Fruit fly (Drosophila melanogaster) whole organism, embryonic: ENCODE data around the gene CG4297.

Experiments
- Abd-B ChIP-seq: fragments of 200-800 bp; sonication (Bioruptor generic); optimal IDR thresholded peaks from 2 replicates; lab custom pipeline; 2018; ENCODE audit warnings: missing biosample characterization, mild to moderate bottlenecking, missing genetic modification characterization, moderate library complexity
- BEAF-32 ChIP-seq: fragments of 200-800 bp; sonication (Bioruptor generic); optimal IDR thresholded peaks from 3 replicates; lab custom pipeline; 2017; ENCODE audit warnings: missing biosample characterization, missing genetic modification characterization, mild to moderate bottlenecking, moderate library complexity, missing genetic modification reagents
- Blimp-1 ChIP-seq: fragments of 200-800 bp; sonication (Bioruptor generic); optimal IDR thresholded peaks from 3 replicates; lab custom pipeline; 2018; ENCODE audit warnings: missing biosample characterization, missing genetic modification characterization, mild to moderate bottlenecking, moderate library complexity, missing genetic modification reagents
- Bteb2 ChIP-seq: fragments of 200-800 bp; sonication (Bioruptor generic); optimal IDR thresholded peaks from 2 replicates; lab custom pipeline; 2016; ENCODE audit warnings: missing biosample characterization, missing genetic modification characterization
- CG10565 ChIP-seq: fragments of 200-800 bp; sonication (Bioruptor generic); optimal IDR thresholded peaks from 3 replicates; lab custom pipeline; 2016; ENCODE audit warnings: missing biosample characterization, mild to moderate bottlenecking, missing genetic modification characterization
- CG10979 ChIP-seq: fragments of 200-800 bp; sonication (Bioruptor generic); optimal IDR thresholded peaks from 2 replicates; lab custom pipeline; 2018; ENCODE audit warnings: missing biosample characterization, mild to moderate bottlenecking, missing genetic modification characterization, moderate library complexity
- CG12659 ChIP-seq: fragments of 200-800 bp; sonication (Bioruptor generic); optimal IDR thresholded peaks from 3 replicates; lab custom pipeline; 2017; ENCODE audit warnings: mild to moderate bottlenecking, missing biosample characterization, missing genetic modification reagents, missing genetic modification characterization
- CG12744 ChIP-seq: fragments of 200-800 bp; sonication (Bioruptor generic); optimal IDR thresholded peaks from 2 replicates; lab custom pipeline; 2016; ENCODE audit warnings: missing biosample characterization, missing genetic modification characterization
- CG14710 ChIP-seq: fragments of 200-800 bp; sonication (Bioruptor generic); optimal IDR thresholded peaks from 3 replicates; lab custom pipeline; 2019; ENCODE audit warnings: missing biosample characterization, mild to moderate bottlenecking, missing genetic modification characterization, moderate library complexity
- CG15073 ChIP-seq: fragments of 200-800 bp; sonication (Bioruptor generic); optimal IDR thresholded peaks from 2 replicates; lab custom pipeline; 2016; ENCODE audit warnings: missing biosample characterization, missing genetic modification characterization
- CG15601 ChIP-seq: fragments of 200-800 bp; sonication (Bioruptor generic); optimal IDR thresholded peaks from 3 replicates; lab custom pipeline; 2019; ENCODE audit warnings: missing biosample characterization, mild to moderate bottlenecking, missing genetic modification characterization, moderate library complexity
- CG17359 ChIP-seq: fragments of 200-800 bp; sonication (Bioruptor generic); optimal IDR thresholded peaks from 3 replicates; lab custom pipeline; 2018; ENCODE audit warnings: missing biosample characterization, mild to moderate bottlenecking, missing genetic modification characterization, moderate library complexity
- CG17361 ChIP-seq: fragments of 200-800 bp; sonication (Bioruptor generic); IDR thresholded peaks from 3 replicates; pipeline ENCODE4 v1.3.6; 2022; ENCODE audit warnings: missing biosample characterization, missing genetic modification characterization
- CG3281 ChIP-seq: fragments of 200-800 bp; sonication (Bioruptor generic); optimal IDR thresholded peaks from 3 replicates; lab custom pipeline; 2017; ENCODE audit warnings: missing biosample characterization, mild to moderate bottlenecking, missing genetic modification characterization
- CG42726 ChIP-seq: fragments of 200-800 bp; sonication (Bioruptor generic); IDR thresholded peaks from 2 replicates; pipeline ENCODE4 v1.3.6; 2022; ENCODE audit warnings: missing biosample characterization, missing genetic modification characterization; ENCODE audit not compliant: partially characterized antibody
- CG4424 ChIP-seq: fragments of 200-800 bp; sonication (Bioruptor generic); optimal IDR thresholded peaks from 3 replicates; lab custom pipeline; 2016; ENCODE audit warnings: missing biosample characterization, missing genetic modification characterization
- CG4617 ChIP-seq: fragments of 200-800 bp; sonication (Bioruptor generic); optimal IDR thresholded peaks from 3 replicates; lab custom pipeline; 2016; ENCODE audit warnings: missing biosample characterization, missing genetic modification characterization, borderline replicate concordance
- CG5245 ChIP-seq: fragments of 200-800 bp; sonication (Bioruptor generic); optimal IDR thresholded peaks from 3 replicates; lab custom pipeline; 2016; ENCODE audit warnings: missing biosample characterization, missing genetic modification characterization
- CG6175 ChIP-seq: fragments of 200-800 bp; sonication (Bioruptor generic); IDR thresholded peaks from 3 replicates; pipeline ENCODE4 v1.3.6; 2022; ENCODE audit warnings: missing biosample characterization, missing genetic modification characterization
- CG6683 ChIP-seq: fragments of 200-800 bp; sonication (Bioruptor generic); optimal IDR thresholded peaks from 2 replicates; lab custom pipeline; 2017; ENCODE audit warnings: missing biosample characterization, mild to moderate bottlenecking, missing genetic modification characterization, missing genetic modification reagents
- CG6765 ChIP-seq: fragments of 200-800 bp; sonication (Bioruptor generic); optimal IDR thresholded peaks from 3 replicates; lab custom pipeline; 2017; ENCODE audit warnings: missing biosample characterization, mild to moderate bottlenecking, missing genetic modification characterization
- CG6854 ChIP-seq: fragments of 200-800 bp; sonication (Bioruptor generic); optimal IDR thresholded peaks from 3 replicates; lab custom pipeline; 2017; ENCODE audit warnings: missing biosample characterization, mild to moderate bottlenecking, missing genetic modification characterization
- CG7786 ChIP-seq: fragments of 200-800 bp; sonication (Bioruptor generic); optimal IDR thresholded peaks from 2 replicates; lab custom pipeline; 2016; ENCODE audit warnings: missing biosample characterization, missing genetic modification characterization
- CG7928 ChIP-seq: fragments of 200-800 bp; sonication (Bioruptor generic); optimal IDR thresholded peaks from 2 replicates; lab custom pipeline; 2017; ENCODE audit warnings: missing biosample characterization, mild to moderate bottlenecking, missing genetic modification characterization
- CG8089 ChIP-seq: fragments of 200-800 bp; sonication (Bioruptor generic); optimal IDR thresholded peaks from 3 replicates; lab custom pipeline; 2016; ENCODE audit warnings: missing biosample characterization, missing genetic modification characterization
- ERR ChIP-seq: fragments of 200-800 bp; sonication (Bioruptor generic); optimal IDR thresholded peaks from 2 replicates; lab custom pipeline; 2016; ENCODE audit warnings: missing biosample characterization, missing genetic modification characterization
- Elba2 ChIP-seq: fragments of 200-800 bp; sonication (Bioruptor generic); optimal IDR thresholded peaks from 3 replicates; lab custom pipeline; 2016; ENCODE audit warnings: missing biosample characterization, missing genetic modification characterization
- Fer1 ChIP-seq: fragments of 200-800 bp; sonication (Bioruptor generic); optimal IDR thresholded peaks from 2 replicates; lab custom pipeline; 2017; ENCODE audit warnings: missing biosample characterization, mild to moderate bottlenecking, missing genetic modification characterization
- Hmr ChIP-seq: fragments of 200-800 bp; sonication (Bioruptor generic); optimal IDR thresholded peaks from 3 replicates; lab custom pipeline; 2017; ENCODE audit warnings: mild to moderate bottlenecking, missing biosample characterization, missing genetic modification reagents, missing genetic modification characterization
- Kr ChIP-seq: fragments of 200-800 bp; sonication (Bioruptor generic); optimal IDR thresholded peaks from 2 replicates; lab custom pipeline; 2017; ENCODE audit warnings: missing biosample characterization, mild to moderate bottlenecking, missing genetic modification characterization
- Spps ChIP-seq: fragments of 200-800 bp; sonication (Bioruptor generic); optimal IDR thresholded peaks from 2 replicates; lab custom pipeline; 2018; ENCODE audit warnings: missing biosample characterization, mild to moderate bottlenecking, missing genetic modification characterization
- TFAM ChIP-seq: fragments of 200-800 bp; sonication (Bioruptor generic); optimal IDR thresholded peaks from 2 replicates; lab custom pipeline; 2017; ENCODE audit warnings: missing biosample characterization, missing genetic modification characterization, inconsistent platforms
- Vsx1 ChIP-seq: fragments of 200-800 bp; sonication (Bioruptor generic); optimal IDR thresholded peaks from 2 replicates; lab custom pipeline; 2017; ENCODE audit warnings: missing biosample characterization, mild to moderate bottlenecking, missing genetic modification characterization, missing genetic modification reagents
- ash1 ChIP-seq: fragments of 200-800 bp; sonication (Bioruptor generic); optimal IDR thresholded peaks from 2 replicates; lab custom pipeline; 2018; ENCODE audit warnings: missing biosample characterization, mild to moderate bottlenecking, missing genetic modification characterization
- bab2 ChIP-seq: fragments of 200-800 bp; sonication (Bioruptor generic); optimal IDR thresholded peaks from 2 replicates; lab custom pipeline; 2016; ENCODE audit warnings: missing biosample characterization, missing genetic modification characterization
- dm ChIP-seq: fragments of 200-800 bp; sonication (Bioruptor generic); optimal IDR thresholded peaks from 3 replicates; lab custom pipeline; 2016; ENCODE audit warnings: missing biosample characterization, missing genetic modification characterization
- gce ChIP-seq: fragments of 200-800 bp; sonication (Bioruptor generic); IDR thresholded peaks from 3 replicates; pipeline ENCODE4 v1.3.6; 2022; ENCODE audit warnings: missing biosample characterization, missing genetic modification characterization
- gem ChIP-seq: fragments of 200-800 bp; sonication (Bioruptor generic); optimal IDR thresholded peaks from 2 replicates; lab custom pipeline; 2019; ENCODE audit warnings: missing biosample characterization, mild to moderate bottlenecking, missing genetic modification characterization, moderate library complexity
- jumu ChIP-seq: fragments of 200-800 bp; sonication (Bioruptor generic); optimal IDR thresholded peaks from 3 replicates; lab custom pipeline; 2016; ENCODE audit warnings: missing biosample characterization, missing genetic modification characterization
- kah ChIP-seq: fragments of 200-800 bp; sonication (Bioruptor generic); optimal IDR thresholded peaks from 2 replicates; lab custom pipeline; 2018; ENCODE audit warnings: missing biosample characterization, mild to moderate bottlenecking, missing genetic modification characterization
- lab ChIP-seq: fragments of 200-800 bp; sonication (Bioruptor generic); optimal IDR thresholded peaks from 3 replicates; lab custom pipeline; 2017; ENCODE audit warnings: missing biosample characterization, missing genetic modification characterization, mild to moderate bottlenecking, moderate library complexity, missing genetic modification reagents
- ranshi ChIP-seq: fragments of 200-800 bp; sonication (Bioruptor generic); IDR thresholded peaks from 2 replicates; pipeline ENCODE4 v1.3.6; 2022; ENCODE audit warnings: missing biosample characterization, missing genetic modification characterization
- sna ChIP-seq: fragments of 200-800 bp; sonication (Bioruptor generic); IDR thresholded peaks from 2 replicates; pipeline ENCODE4 v1.3.6; 2022; ENCODE audit warnings: missing biosample characterization, missing genetic modification characterization; ENCODE audit not compliant: partially characterized antibody
- sqz ChIP-seq: fragments of 200-800 bp; sonication (Bioruptor generic); optimal IDR thresholded peaks from 3 replicates; lab custom pipeline; 2018; ENCODE audit warnings: missing biosample characterization, mild to moderate bottlenecking, missing genetic modification characterization
- stwl ChIP-seq: fragments of 200-800 bp; sonication (Bioruptor generic); optimal IDR thresholded peaks from 3 replicates; lab custom pipeline; 2018; ENCODE audit warnings: missing biosample characterization, mild to moderate bottlenecking, missing genetic modification characterization, moderate library complexity
- tap ChIP-seq: fragments of 200-800 bp; optimal IDR thresholded peaks from 3 replicates; lab custom pipeline; 2019; ENCODE audit warnings: missing biosample characterization, mild to moderate bottlenecking, missing genetic modification characterization, moderate library complexity
- vvl ChIP-seq: fragments of 200-800 bp; sonication (Bioruptor generic); IDR thresholded peaks from 2 replicates; pipeline ENCODE4 v1.3.6; 2022; ENCODE audit warnings: missing biosample characterization, missing genetic modification characterization
- yki ChIP-seq: fragments of >200 bp; optimal IDR thresholded peaks from 3 replicates; lab custom pipeline; 2018

CG4297 gene

dm6 chr2L:480638-481399 lies 8.8 kb upstream of the CG4297 start (continued):
- TF ChIP-seq Blimp-1 (GFP tag; lab: Kevin White, UChicago): peak; percentile 100
- peak; percentile 100 for TF ChIP-seq Fer1 (GFP tag; lab: Kevin White, UChicago)
- no peak for TF ChIP-seq vvl
- peak; percentile 99 for TF ChIP-seq CG14710 (tag; lab: Kevin White, UChicago)
- TF ChIP-seq Kr (GFP tag; lab: Kevin White, UChicago): peak; percentile 99
- peak; percentile 100 for TF ChIP-seq CG6854
- TF ChIP-seq sna: no peak
- TF ChIP-seq ash1 (GFP tag; lab: Kevin White, UChicago): peak; percentile 100
- TF ChIP-seq Spps: peak; percentile 100
- peak; percentile 100 for TF ChIP-seq CG5245
- peak; percentile 100 for TF ChIP-seq CG4424 (GFP tag; lab: Kevin White, UChicago)
- TF ChIP-seq CG4617 (GFP tag; lab: Kevin White, UChicago): peak; percentile 100
- TF ChIP-seq CG6175: no peak
- peak; percentile 100 for TF ChIP-seq CG17359 (tag; lab: Kevin White, UChicago)
- peak; percentile 100 for TF ChIP-seq CG8089 (GFP tag; lab: Kevin White, UChicago)
- peak; percentile 100 for TF ChIP-seq tap (tag; lab: Kevin White, UChicago)
- TF ChIP-seq Hmr: peak; percentile 100
- TF ChIP-seq gem: peak; percentile 100
- TF ChIP-seq CG12744 (GFP tag; lab: Kevin White, UChicago): peak; percentile 100
- peak; percentile 100 for TF ChIP-seq lab (GFP tag; lab: Kevin White, UChicago)
- TF ChIP-seq Bteb2: peak; percentile 100
- TF ChIP-seq ranshi (GFP tag; lab: Robert Waterston, UW): no peak
- TF ChIP-seq CG10565: peak; percentile 100
- no peak for TF ChIP-seq CG17361 (GFP tag; lab: Robert Waterston, UW)
- TF ChIP-seq CG7928: peak; percentile 94
- peak; percentile 100 for TF ChIP-seq CG7786 (GFP tag; lab: Kevin White, UChicago)
- TF ChIP-seq CG3281: peak; percentile 100
- TF ChIP-seq gce (GFP tag; lab: Robert Waterston, UW): no peak
- peak; percentile 100 for TF ChIP-seq CG6765 (GFP tag; lab: Kevin White, UChicago)
- peak; percentile 100 for TF ChIP-seq bab2 (GFP tag; lab: Kevin White, UChicago)
- TF ChIP-seq sqz (GFP tag; lab: Kevin White, UChicago): peak; percentile 100
- peak; percentile 100 for TF ChIP-seq Abd-B (GFP tag; lab: Kevin White, UChicago)
- peak; percentile 100 for TF ChIP-seq CG12659 (GFP tag; lab: Kevin White, UChicago)
- peak; percentile 97 for TF ChIP-seq CG15073 (GFP tag; lab: Kevin White, UChicago)
- TF ChIP-seq CG10979: peak; percentile 100
- peak; percentile 100 for TF ChIP-seq ERR (GFP tag; lab: Kevin White, UChicago)
- TF ChIP-seq CG6683 (GFP tag; lab: Kevin White, UChicago): peak; percentile 100
- peak; percentile 100 for TF ChIP-seq dm (GFP tag; lab: Kevin White, UChicago)
- TF ChIP-seq CG15601: peak; percentile 99
- peak; percentile 99 for TF ChIP-seq Vsx1 (GFP tag; lab: Kevin White, UChicago)
- TF ChIP-seq stwl (tag; lab: Kevin White, UChicago): peak; percentile 94
- peak; percentile 59 for TF ChIP-seq BEAF-32 (GFP tag; lab: Kevin White, UChicago)
- TF ChIP-seq CG42726 (GFP tag; lab: Robert Waterston, UW): no peak
- TF ChIP-seq kah (GFP tag; lab: Kevin White, UChicago): peak; percentile 99
- TF ChIP-seq TFAM (GFP tag; lab: Kevin White, UChicago): peak; percentile 98
- peak; percentile 99 for TF ChIP-seq Elba2 (GFP tag; lab: Kevin White, UChicago)
- peak; percentile 100 for TF ChIP-seq jumu (GFP tag; lab: Kevin White, UChicago)
- peak; percentile 60 for TF ChIP-seq yki (lab: Kevin White, UChicago)
